Worm (Caenorhabditis elegans) whole organism, early embryonic: ENCODE data around the gene tufm-1.

Experiments used
- B0310.2 ChIP-seq: sonication (generic microtip); optimal IDR thresholded peaks from 2 replicates; lab custom pipeline; 2016; ENCODE audit warnings: mild to moderate bottlenecking, missing genetic modification characterization, missing compliant biosample characterization
- F13C5.2 ChIP-seq: sonication (generic microtip); optimal IDR thresholded peaks from 2 replicates; lab custom pipeline; 2017; ENCODE audit warnings: mild to moderate bottlenecking, missing genetic modification characterization, inconsistent platforms, missing compliant biosample characterization
- aly-1 ChIP-seq: sonication (generic microtip); optimal IDR thresholded peaks from 2 replicates; lab custom pipeline; 2016; ENCODE audit warnings: missing genetic modification characterization, missing compliant biosample characterization
- ama-1 ChIP-seq: fragments of 150-350 bp; optimal IDR thresholded peaks from 2 replicates; lab custom pipeline; 2014
- ceh-13 ChIP-seq: fragments of 200-800 bp; sonication (Bioruptor generic); optimal IDR thresholded peaks from 2 replicates; lab custom pipeline; 2018; ENCODE audit warnings: mild to moderate bottlenecking, missing genetic modification characterization, missing compliant biosample characterization
- ceh-36 ChIP-seq: sonication (generic microtip); optimal IDR thresholded peaks from 2 replicates; lab custom pipeline; 2016; ENCODE audit warnings: missing genetic modification characterization, inconsistent platforms, missing compliant biosample characterization
- ets-7 ChIP-seq: sonication (generic microtip); optimal IDR thresholded peaks from 2 replicates; lab custom pipeline; 2016; ENCODE audit warnings: missing genotype, missing genetic modification characterization, missing compliant biosample characterization
- flt-1 ChIP-seq: fragments of 200-800 bp; sonication (Bioruptor generic); IDR thresholded peaks from 2 replicates; pipeline ENCODE4 v1.3.6; 2022; ENCODE audit warnings: missing genetic modification characterization, missing compliant biosample characterization
- hmbx-1 ChIP-seq: sonication (generic microtip); optimal IDR thresholded peaks from 2 replicates; lab custom pipeline; 2016; ENCODE audit warnings: mild to moderate bottlenecking, missing genetic modification characterization, missing compliant biosample characterization
- hmg-4 ChIP-seq: fragments of 200-800 bp; sonication (Bioruptor generic); optimal IDR thresholded peaks from 2 replicates; lab custom pipeline; 2018; ENCODE audit warnings: mild to moderate bottlenecking, missing genetic modification characterization, missing compliant biosample characterization
- hnd-1 ChIP-seq: sonication (generic microtip); optimal IDR thresholded peaks from 2 replicates; lab custom pipeline; 2016; ENCODE audit warnings: missing genetic modification characterization, missing compliant biosample characterization
- pes-1 ChIP-seq: fragments of 200-800 bp; sonication (Bioruptor generic); IDR thresholded peaks from 2 replicates; pipeline ENCODE4 v1.3.6; 2022; ENCODE audit warnings: missing genetic modification reagents, missing genetic modification characterization, missing compliant biosample characterization
- scrt-1 ChIP-seq: fragments of 200-800 bp; sonication (Bioruptor generic); IDR thresholded peaks from 2 replicates; pipeline ENCODE4 v1.3.6; 2022; ENCODE audit warnings: missing genetic modification characterization, missing compliant biosample characterization
- sea-1 ChIP-seq: fragments of 200-800 bp; sonication (Bioruptor generic); conservative IDR thresholded peaks from 2 replicates; pipeline ENCODE4 v1.3.6; 2022; ENCODE audit warnings: missing genetic modification characterization, missing compliant biosample characterization
- tbx-11 ChIP-seq: fragments of 200-800 bp; sonication (Bioruptor generic); IDR thresholded peaks from 2 replicates; pipeline ENCODE4 v1.3.6; 2022; ENCODE audit warnings: missing genetic modification characterization, missing compliant biosample characterization
- tbx-37 ChIP-seq: fragments of 200-800 bp; sonication (Bioruptor generic); conservative IDR thresholded peaks from 2 replicates; pipeline ENCODE4 v1.3.6; 2022; ENCODE audit warnings: missing genetic modification reagents, missing genetic modification characterization, missing compliant biosample characterization
- tra-4 ChIP-seq: sonication (generic microtip); optimal IDR thresholded peaks from 2 replicates; lab custom pipeline; 2017; ENCODE audit warnings: missing genetic modification characterization, missing compliant biosample characterization

Gene tufm-1

DNA sequence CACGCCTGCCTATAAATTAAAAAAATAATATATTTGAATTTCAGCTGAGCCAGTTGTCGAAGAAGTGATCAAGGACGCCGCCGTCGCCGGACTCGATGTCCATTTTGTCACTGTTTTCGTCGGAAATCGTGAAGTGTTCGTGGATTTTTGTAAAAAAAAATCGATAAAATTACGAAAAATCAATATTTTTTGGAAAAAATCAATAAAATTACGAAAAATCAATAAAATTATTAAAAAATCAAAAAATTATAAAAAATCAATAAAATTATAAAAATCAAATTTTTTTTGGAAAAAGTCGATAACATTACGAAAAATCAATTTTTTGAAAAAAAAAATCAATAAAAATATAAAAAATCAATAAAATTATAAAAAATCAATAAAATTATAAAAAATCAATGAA is 20.2 kb upstream of the tufm-1 start:
- TF ChIP-seq ama-1 = no peak
- no peak for TF ChIP-seq B0310.2 (tag; lab: Kevin White, UChicago)
- TF ChIP-seq ceh-36 (tag; lab: Kevin White, UChicago) = no peak
- TF ChIP-seq tra-4 (tag; lab: Kevin White, UChicago) = no peak

DNA sequence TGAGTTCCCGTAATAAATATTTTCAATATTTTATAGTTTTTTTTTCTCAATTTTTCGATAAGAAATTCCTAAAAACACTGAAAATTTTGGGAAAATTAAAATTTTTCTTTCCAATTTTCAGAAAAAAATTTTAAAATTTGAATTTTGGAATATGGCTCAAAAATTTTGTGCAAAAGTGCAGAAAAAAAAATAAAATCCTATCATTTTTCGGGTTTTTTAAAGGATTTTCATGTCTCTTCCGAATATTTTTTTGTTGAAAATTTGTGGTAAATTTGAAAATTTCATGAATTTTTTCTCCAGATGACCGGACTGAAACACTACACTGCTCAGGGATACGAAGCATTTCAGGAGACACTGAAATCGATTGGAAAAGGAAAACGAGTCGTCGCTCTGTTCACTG is 19.6 kb upstream of the tufm-1 start, which contains the start of gene txdc-17:
TSS of gene txdc-17 (plus strand) at position 301 of the 400 bp plus-strand sequence.
- TF ChIP-seq ceh-36 (tag; lab: Kevin White, UChicago) = no peak
- TF ChIP-seq tbx-11 (GFP tag; lab: Robert Waterston, UW) = no peak
- TF ChIP-seq flt-1 (GFP tag; lab: Robert Waterston, UW) = no peak
- no peak for TF ChIP-seq sea-1
- TF ChIP-seq B0310.2 (tag; lab: Kevin White, UChicago) = no peak
- no peak for TF ChIP-seq F13C5.2

DNA sequence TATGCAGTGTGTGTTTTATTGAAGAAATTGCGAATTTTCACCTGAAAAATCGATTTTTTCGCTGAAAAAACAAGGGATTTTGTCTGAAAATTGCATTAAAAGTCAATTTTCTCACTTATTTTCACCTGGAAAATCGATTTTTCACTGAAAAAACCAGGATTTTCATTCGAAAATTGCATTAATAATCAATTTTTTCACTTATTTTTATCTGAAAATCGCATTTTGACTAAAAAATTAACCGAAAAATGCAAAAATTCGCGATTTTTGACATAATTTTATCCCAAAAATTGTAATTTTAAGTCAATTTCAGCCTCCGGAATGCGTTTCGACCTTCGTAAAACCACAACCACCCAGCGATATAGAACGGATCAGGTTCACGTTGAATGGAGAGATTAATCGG is 17.7 kb upstream of the tufm-1 start, which contains the start of gene Y71H2AM.29:
TSS of gene Y71H2AM.29 (plus strand) at position 301 of the 400 bp plus-strand sequence.
- TF ChIP-seq B0310.2 (tag; lab: Kevin White, UChicago) = no peak
- TF ChIP-seq ets-7 (tag; lab: Kevin White, UChicago) = no peak
- no peak for TF ChIP-seq tbx-11 (GFP tag; lab: Robert Waterston, UW)
- no peak for TF ChIP-seq hmbx-1 (tag; lab: Kevin White, UChicago)
- no peak for TF ChIP-seq ceh-36 (tag; lab: Kevin White, UChicago)
- no peak for TF ChIP-seq aly-1 (tag; lab: Kevin White, UChicago)
- no peak for TF ChIP-seq ceh-13 (GFP tag; lab: Kevin White, UChicago)
- no peak for TF ChIP-seq ama-1
- no peak for TF ChIP-seq pes-1 (GFP tag; lab: Robert Waterston, UW)
- TF ChIP-seq flt-1 (GFP tag; lab: Robert Waterston, UW) = no peak
- TF ChIP-seq F13C5.2 = no peak
- TF ChIP-seq sea-1 = no peak
- no peak for TF ChIP-seq hnd-1 (tag; lab: Kevin White, UChicago)
- no peak for TF ChIP-seq tbx-37 (GFP tag; lab: Robert Waterston, UW)
- no peak for TF ChIP-seq tra-4 (tag; lab: Kevin White, UChicago)
- TF ChIP-seq scrt-1 = no peak
- TF ChIP-seq hmg-4 (GFP tag; lab: Kevin White, UChicago) = no peak

DNA sequence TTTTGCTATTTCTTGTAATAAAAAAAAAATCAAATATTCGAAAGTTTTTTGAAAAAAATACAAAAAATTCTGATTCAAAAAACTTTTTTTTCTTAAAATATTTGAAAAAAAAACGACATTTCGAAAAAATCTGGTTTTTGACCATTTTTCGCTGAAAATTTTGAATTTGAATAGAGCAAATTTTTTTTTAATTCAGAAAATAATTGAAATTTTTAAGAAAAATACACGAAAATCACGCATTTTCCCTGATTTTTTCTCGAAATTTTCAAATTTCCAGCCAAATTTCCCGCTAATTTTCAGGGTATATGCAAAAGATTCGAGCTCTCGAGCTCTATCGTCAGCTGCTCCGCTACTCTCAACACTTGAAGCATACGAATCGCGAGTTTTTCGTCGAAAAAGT is 12.0 kb upstream of the tufm-1 start, which contains the start of gene Y71H2AM.1:
TSS of gene Y71H2AM.1 (plus strand) at position 301 of the 400 bp plus-strand sequence.
- TF ChIP-seq tbx-11 (GFP tag; lab: Robert Waterston, UW) = no peak
- TF ChIP-seq flt-1 (GFP tag; lab: Robert Waterston, UW) = no peak

DNA sequence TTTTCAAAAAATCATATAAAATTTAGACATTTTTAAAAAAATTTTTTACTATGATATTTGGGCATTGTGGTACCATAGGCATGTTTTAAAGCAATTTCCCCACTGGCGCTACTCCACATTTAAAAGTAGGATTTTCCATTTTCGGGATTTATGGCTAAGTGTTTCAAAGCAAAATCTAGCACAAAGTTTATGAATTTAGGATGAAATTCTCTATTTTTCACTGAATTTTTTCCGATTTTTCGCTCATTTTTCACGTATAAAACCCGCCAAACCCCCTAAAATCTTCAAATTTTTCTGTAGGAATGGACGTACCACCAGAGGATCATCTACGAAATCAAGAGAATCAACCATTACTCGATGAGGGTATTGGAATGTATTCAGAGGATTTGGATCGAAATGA is 4.2 kb upstream of the tufm-1 start, which contains the start of gene pipp-4P:
TSS of gene pipp-4P (plus strand) at position 301 of the 400 bp plus-strand sequence.
- TF ChIP-seq ama-1 (no peak), hmbx-1 (tag; lab: Kevin White, UChicago) (no peak), tra-4 (tag; lab: Kevin White, UChicago) (no peak)

DNA sequence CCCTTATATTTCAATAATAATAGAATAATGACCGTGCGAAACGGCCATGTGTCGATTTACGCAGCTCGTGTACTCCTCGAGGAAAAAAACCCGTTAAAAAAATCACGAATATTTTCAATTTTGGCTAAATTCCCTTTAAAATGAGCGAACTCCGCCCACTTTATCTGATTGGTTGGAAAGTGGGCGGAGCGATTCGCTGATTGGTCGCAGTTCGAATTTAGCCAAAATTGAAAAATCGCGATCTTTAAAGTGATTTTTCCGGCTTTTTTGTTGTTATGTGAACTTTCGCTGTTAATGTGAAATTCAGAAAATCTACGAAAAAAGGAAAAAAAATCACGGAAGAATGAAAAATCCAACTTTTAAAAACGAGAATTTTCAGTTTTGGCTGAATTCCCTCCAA is 3.1 kb upstream of the tufm-1 start:
- TF ChIP-seq F13C5.2 = no peak

DNA sequence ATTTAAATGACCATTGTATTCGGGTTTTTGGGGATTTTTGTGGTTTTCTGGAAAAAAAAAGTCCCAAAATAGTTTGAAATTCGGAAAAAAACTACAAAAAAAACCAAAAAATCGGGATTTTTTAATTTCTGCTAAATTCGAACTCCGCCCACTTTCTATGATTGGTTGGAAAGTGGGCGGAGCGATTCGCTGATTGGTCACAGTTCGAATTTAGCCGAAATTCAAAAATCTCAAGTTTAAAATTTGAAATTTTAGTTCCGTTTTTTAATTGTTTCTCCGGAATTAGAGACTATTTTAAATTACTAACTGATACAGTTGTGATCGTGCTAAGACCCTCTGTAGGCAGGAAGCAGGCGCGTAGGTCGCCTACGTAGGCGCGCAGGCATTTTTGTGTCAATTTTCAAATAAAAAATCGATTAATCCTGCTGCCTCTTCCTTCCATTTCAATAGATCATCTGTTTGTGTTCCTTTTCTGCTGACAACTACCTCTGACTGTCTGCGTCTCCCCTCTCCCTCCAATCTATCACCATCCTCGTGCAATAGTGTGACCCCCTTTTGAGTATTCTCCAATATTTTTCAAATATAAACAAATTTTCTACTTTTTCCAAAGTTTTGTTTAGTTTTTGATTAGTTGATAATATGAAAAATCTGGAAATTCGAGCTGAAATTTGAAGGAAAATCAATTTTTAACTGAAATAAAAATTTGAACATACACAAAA is 1.6 kb upstream of the tufm-1 start:
- TF ChIP-seq ceh-13 (GFP tag; lab: Kevin White, UChicago) (no peak), hnd-1 (tag; lab: Kevin White, UChicago) (no peak), scrt-1 (no peak), tra-4 (tag; lab: Kevin White, UChicago) (no peak), flt-1 (GFP tag; lab: Robert Waterston, UW) (no peak), ets-7 (tag; lab: Kevin White, UChicago) (no peak), tbx-11 (GFP tag; lab: Robert Waterston, UW) (no peak), ama-1 (no peak), sea-1 (no peak), aly-1 (tag; lab: Kevin White, UChicago) (no peak), F13C5.2 (no peak), B0310.2 (tag; lab: Kevin White, UChicago) (no peak), ceh-36 (tag; lab: Kevin White, UChicago) (no peak)

DNA sequence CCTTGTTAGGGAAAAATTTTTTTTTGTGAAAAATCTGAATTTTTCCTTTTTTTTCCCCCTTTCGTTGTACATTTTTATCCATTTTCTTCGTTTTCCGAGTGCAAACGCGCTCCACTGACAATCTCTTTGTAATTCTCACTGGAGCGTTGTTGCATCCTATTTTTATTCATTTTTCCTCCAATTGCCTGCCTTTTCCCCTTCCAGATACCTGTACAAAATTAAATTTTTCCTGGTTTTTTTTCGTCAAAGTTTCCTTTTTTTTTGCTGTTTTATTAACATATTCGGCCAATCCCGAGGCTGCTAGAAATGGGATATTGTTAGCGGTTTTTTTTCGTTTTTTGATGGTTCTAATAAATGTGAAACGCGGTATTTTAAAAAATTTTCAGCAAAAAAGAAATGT is 3.4 kb downstream of the tufm-1 start:
- TF ChIP-seq hmg-4 (GFP tag; lab: Kevin White, UChicago) (no peak), aly-1 (tag; lab: Kevin White, UChicago) (no peak), tbx-11 (GFP tag; lab: Robert Waterston, UW) (0 out of 2 replicates have a peak, but pooled peaks have one; percentile 19), ceh-13 (GFP tag; lab: Kevin White, UChicago) (no peak), sea-1 (peak; percentile 49; the same call in 1 of the 2 replicates), hmbx-1 (tag; lab: Kevin White, UChicago) (no peak), ceh-36 (tag; lab: Kevin White, UChicago) (no peak), F13C5.2 (no peak), pes-1 (GFP tag; lab: Robert Waterston, UW) (0 out of 2 replicates have a peak, but pooled peaks have one; percentile 9), tra-4 (tag; lab: Kevin White, UChicago) (no peak), B0310.2 (tag; lab: Kevin White, UChicago) (no peak), scrt-1 (no peak), flt-1 (GFP tag; lab: Robert Waterston, UW) (no peak), tbx-37 (GFP tag; lab: Robert Waterston, UW) (no peak), hnd-1 (tag; lab: Kevin White, UChicago) (no peak), ets-7 (tag; lab: Kevin White, UChicago) (no peak), ama-1 (no peak)
